Worm (Caenorhabditis elegans) whole organism, young adult: Measurements from ENCODE around the gene rbg-1.

ENCODE experiments used
- ama-1 ChIP-seq, 3 experiments: fragments of 150-350 bp in 1 of 3; sonication (generic microtip) in 2 of 3; optimal IDR thresholded peaks; 2 replicates each; lab custom pipeline; 2014 to 2018; ENCODE audit warnings: missing biosample characterization in 2 of 3, missing genetic modification characterization in 2 of 3, missing genetic modification reagents in 2 of 3
- attf-3 ChIP-seq: fragments of 200-800 bp; sonication (Bioruptor generic); conservative IDR thresholded peaks from 2 replicates; pipeline ENCODE4 v1.3.6; 2022; ENCODE audit warnings: missing genetic modification reagents, missing genetic modification characterization, missing compliant biosample characterization
- ccch-3 ChIP-seq: fragments of 200-800 bp; sonication (Bioruptor generic); optimal IDR thresholded peaks from 2 replicates; lab custom pipeline; 2018; ENCODE audit warnings: mild to moderate bottlenecking, missing genetic modification characterization, missing compliant biosample characterization
- ceh-58 ChIP-seq: fragments of 200-800 bp; sonication (Bioruptor generic); IDR thresholded peaks from 2 replicates; pipeline ENCODE4 v1.3.6; 2022; ENCODE audit warnings: missing genetic modification characterization, missing compliant biosample characterization
- die-1 ChIP-seq: sonication (generic microtip); optimal IDR thresholded peaks from 2 replicates; lab custom pipeline; 2016; ENCODE audit warnings: missing genotype, mild to moderate bottlenecking, missing genetic modification characterization, missing compliant biosample characterization
- dox-1 ChIP-seq: fragments of 200-800 bp; sonication (Bioruptor generic); IDR thresholded peaks from 2 replicates; pipeline ENCODE4 v1.3.6; 2022; ENCODE audit warnings: missing genetic modification reagents, missing genetic modification characterization, missing compliant biosample characterization
- egl-18 ChIP-seq: fragments of 200-800 bp; sonication (Bioruptor generic); IDR thresholded peaks from 2 replicates; pipeline ENCODE4 v1.3.6; 2022; ENCODE audit warnings: missing genetic modification reagents, missing genetic modification characterization, missing compliant biosample characterization
- lin-35 ChIP-seq, 3 experiments: fragments of 150-350 bp in 2 of 3; sonication (generic microtip) in 1 of 3; optimal IDR thresholded peaks; 2 replicates each; lab custom pipeline; 2014 to 2018; ENCODE audit warnings: missing biosample characterization in 3 of 3, missing genetic modification characterization in 3 of 3, missing genetic modification reagents in 3 of 3
- nfya-1 ChIP-seq: sonication (generic microtip); optimal IDR thresholded peaks from 2 replicates; lab custom pipeline; 2017; ENCODE audit warnings: antibody characterized with exemption, missing compliant biosample characterization, missing genetic modification characterization, borderline replicate concordance; ENCODE audit not compliant: insufficient read depth
- nhr-27 ChIP-seq: fragments of 200-800 bp; sonication (Bioruptor generic); optimal IDR thresholded peaks from 2 replicates; lab custom pipeline; 2018; ENCODE audit warnings: mild to moderate bottlenecking, missing genetic modification characterization, moderate library complexity, missing compliant biosample characterization
- tlf-1 ChIP-seq: fragments of 200-800 bp; sonication (Bioruptor generic); optimal IDR thresholded peaks from 2 replicates; lab custom pipeline; 2018; ENCODE audit warnings: mild to moderate bottlenecking, missing genetic modification characterization, missing compliant biosample characterization
- unc-62 ChIP-seq: fragments of 150-350 bp; optimal IDR thresholded peaks from 2 replicates; lab custom pipeline; 2014; ENCODE audit warnings: missing biosample characterization, missing genetic modification reagents, missing genetic modification characterization

ce11 chrX:15003891-15004550 is 20.7 kb downstream of the rbg-1 start, which contains the start of gene slc-25A18.1:
- no peak for TF ChIP-seq ceh-58 (GFP tag; lab: Robert Waterston, UW)
- no peak for TF ChIP-seq dox-1 (GFP tag; lab: Robert Waterston, UW)
- no peak for TF ChIP-seq ccch-3 (GFP tag; lab: Kevin White, UChicago)
- no peak for TF ChIP-seq nhr-27 (tag; lab: Kevin White, UChicago)
- no peak for TF ChIP-seq ama-1 (optimal IDR thresholded peaks at IDR 0.05; lab: Kevin White, UChicago)
- no peak for TF ChIP-seq ama-1 (GFP tag; optimal IDR thresholded peaks at IDR 0.05; lab: Kevin White, UChicago)
- no peak for TF ChIP-seq nfya-1
- TF ChIP-seq attf-3 (GFP tag; lab: Robert Waterston, UW): no peak
- no peak for TF ChIP-seq lin-35 (GFP tag; optimal IDR thresholded peaks at IDR 0.05; lab: Kevin White, UChicago)
- TF ChIP-seq unc-62 (GFP tag; lab: Kevin White, UChicago): no peak
- no peak for TF ChIP-seq tlf-1 (GFP tag; lab: Kevin White, UChicago)
- no peak for TF ChIP-seq egl-18 (GFP tag; lab: Robert Waterston, UW)
- TF ChIP-seq die-1 (tag; lab: Kevin White, UChicago): no peak
